Worm (Caenorhabditis elegans): ENCODE results near the gene cnc-3.

The cnc-3 gene

DNA sequence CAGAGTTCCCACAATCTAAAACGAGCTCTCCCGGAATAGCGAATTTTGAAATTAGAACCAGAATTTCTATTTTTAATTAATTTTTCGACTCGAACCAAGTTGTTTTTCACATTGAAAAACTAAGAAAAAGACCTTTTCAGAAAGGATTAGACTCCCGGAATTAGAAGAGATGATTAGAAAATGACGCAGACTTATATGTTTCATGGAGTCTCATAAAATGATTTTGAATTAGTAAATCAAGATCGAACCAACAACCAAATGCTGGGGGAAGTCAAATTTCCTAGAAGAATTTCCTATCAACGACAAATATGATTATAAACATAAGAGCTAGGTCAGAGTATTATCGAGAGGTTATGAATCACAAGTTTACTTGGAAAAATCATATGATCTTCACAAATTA lies 40.8 kb downstream of the cnc-3 start:
- TF ChIP-seq W03F9.2 (tag; optimal IDR thresholded peaks at IDR 0.05), result no peak

DNA sequence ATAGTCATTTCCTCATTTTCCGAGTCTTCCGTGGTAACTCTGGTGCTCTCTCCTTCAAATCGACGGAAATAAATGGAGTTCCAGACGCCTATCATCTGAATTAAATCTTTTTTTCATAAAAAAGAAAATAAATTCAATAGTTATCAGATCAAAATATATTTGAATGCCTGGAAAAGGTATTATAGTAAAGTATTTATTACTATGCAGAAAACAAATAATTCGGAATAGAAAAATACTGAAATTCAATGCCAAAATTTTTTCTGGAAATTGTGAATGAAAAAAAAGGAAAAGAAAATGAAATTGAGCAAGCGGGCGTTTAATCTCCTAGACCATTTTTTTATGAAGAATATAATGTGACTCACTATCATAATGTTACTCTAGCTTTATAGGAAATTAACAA lies 43.7 kb downstream of the cnc-3 start, which contains the start of gene C38C3.6:
TSS of gene C38C3.6 (minus strand) at position 101 of the 400 bp plus-strand sequence.
- no peak for TF ChIP-seq him-1 (tag; optimal IDR thresholded peaks at IDR 0.05)
- TF ChIP-seq dao-5 (tag; optimal IDR thresholded peaks at IDR 0.05), result no peak
- TF ChIP-seq W03F9.2 (tag; optimal IDR thresholded peaks at IDR 0.05), result no peak

DNA sequence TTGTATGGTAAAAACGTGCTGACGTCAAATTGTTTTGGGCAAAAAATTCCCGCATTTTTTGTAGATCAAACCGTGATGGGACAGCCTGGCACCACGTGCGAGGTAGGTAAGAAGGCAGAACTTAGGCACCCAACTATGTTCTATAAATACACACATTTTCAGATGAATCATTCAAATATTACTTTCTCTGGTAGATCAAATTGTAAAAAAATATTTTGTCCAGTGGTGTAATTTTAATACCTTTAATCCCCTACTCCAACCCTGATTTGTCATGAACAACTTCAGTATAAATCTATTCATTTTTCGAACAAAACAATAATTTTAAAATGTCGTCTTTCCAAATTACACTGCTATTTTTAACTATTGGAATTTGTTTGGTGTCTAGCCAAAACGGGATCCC lies 46.7 kb downstream of the cnc-3 start, which contains the start of gene spig-7:
TSS of gene spig-7 (plus strand) at position 301 of the 400 bp plus-strand sequence.
- TF ChIP-seq him-1 (tag; optimal IDR thresholded peaks at IDR 0.05) (no peak), W03F9.2 (tag; optimal IDR thresholded peaks at IDR 0.05) (no peak), dao-5 (tag; optimal IDR thresholded peaks at IDR 0.05) (no peak)

DNA sequence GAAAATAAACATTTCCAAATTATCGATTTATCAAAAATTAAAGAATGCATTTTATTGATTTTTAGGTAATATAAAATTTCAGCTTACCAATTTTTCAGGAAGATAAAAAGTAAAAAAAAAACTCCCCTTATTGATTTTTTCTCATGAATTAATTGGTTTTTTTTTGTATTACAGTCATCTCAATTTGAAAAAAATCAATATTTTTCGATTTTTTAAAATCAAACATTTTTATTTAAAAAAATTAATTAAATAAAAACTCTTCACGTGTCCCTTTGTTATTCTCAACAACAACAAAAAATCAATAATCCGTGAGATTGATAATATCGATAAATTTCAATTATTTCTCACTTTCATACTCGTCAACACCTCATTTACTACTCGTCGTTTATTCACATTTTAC lies 47.5 kb downstream of the cnc-3 start, which contains the start of gene C38C3.3:
TSS of gene C38C3.3 (plus strand) at position 301 of the 400 bp plus-strand sequence.
- TF ChIP-seq him-1 (tag; optimal IDR thresholded peaks at IDR 0.05) (no peak), dao-5 (tag; optimal IDR thresholded peaks at IDR 0.05) (no peak), W03F9.2 (tag; optimal IDR thresholded peaks at IDR 0.05) (no peak)

DNA sequence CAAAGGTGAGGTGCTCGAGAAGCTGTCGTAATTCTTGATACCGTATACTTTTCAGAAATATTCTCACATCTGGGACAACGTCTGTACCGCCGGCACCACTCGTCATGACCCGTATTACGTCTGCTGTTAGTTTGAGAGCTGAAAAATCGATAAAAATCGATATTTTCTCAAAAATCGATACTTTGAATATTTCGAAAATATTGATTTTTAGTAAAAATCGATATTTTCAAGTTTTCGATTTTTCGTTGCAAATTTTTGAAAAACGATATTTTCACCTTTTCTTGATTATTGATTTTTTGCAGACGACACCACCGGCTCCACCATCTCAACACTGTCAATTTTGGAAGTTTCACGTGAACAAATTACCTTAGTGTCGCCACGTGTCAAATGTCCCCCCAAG lies 47.9 kb downstream of the cnc-3 start:
- TF ChIP-seq him-1 (tag; optimal IDR thresholded peaks at IDR 0.05) (no peak), W03F9.2 (tag; optimal IDR thresholded peaks at IDR 0.05) (no peak), dao-5 (tag; optimal IDR thresholded peaks at IDR 0.05) (no peak)
